Worm (Caenorhabditis elegans) whole organism, young adult: ENCODE measurements around the gene gmeb-3.

Experiments
- B0261.1 ChIP-seq: sonication (generic microtip); optimal IDR thresholded peaks from 2 replicates; lab custom pipeline; 2016; ENCODE audit warnings: mild to moderate bottlenecking, missing genetic modification characterization, moderate library complexity, missing compliant biosample characterization
- F57A8.1 ChIP-seq: fragments of 200-800 bp; sonication (Bioruptor generic); optimal IDR thresholded peaks from 2 replicates; lab custom pipeline; 2018; ENCODE audit warnings: mild to moderate bottlenecking, missing genetic modification characterization, moderate library complexity, missing compliant biosample characterization
- T07F8.4 ChIP-seq: sonication (generic microtip); optimal IDR thresholded peaks from 2 replicates; lab custom pipeline; 2016; ENCODE audit warnings: mild to moderate bottlenecking, missing genetic modification characterization, moderate library complexity, missing compliant biosample characterization
- ZK185.1 ChIP-seq: sonication (generic microtip); optimal IDR thresholded peaks from 2 replicates; lab custom pipeline; 2016; ENCODE audit warnings: mild to moderate bottlenecking, missing genetic modification characterization, missing compliant biosample characterization; ENCODE audit not compliant: poor library complexity, severe bottlenecking
- ama-1 ChIP-seq, 3 experiments: fragments of 150-350 bp in 1 of 3; sonication (generic microtip) in 2 of 3; optimal IDR thresholded peaks; 2 replicates each; lab custom pipeline; 2014 to 2018; ENCODE audit warnings: missing biosample characterization in 2 of 3, missing genetic modification characterization in 2 of 3, missing genetic modification reagents in 2 of 3
- hmg-1.2 ChIP-seq: fragments of 200-800 bp; sonication (Bioruptor generic); IDR thresholded peaks from 2 replicates; pipeline ENCODE4 v1.3.6; 2022; ENCODE audit warnings: missing genetic modification reagents, missing genetic modification characterization, missing compliant biosample characterization
- rcor-1 ChIP-seq: fragments of 200-800 bp; sonication (Bioruptor generic); IDR thresholded peaks from 2 replicates; pipeline ENCODE4 v1.3.6; 2022; ENCODE audit warnings: missing genetic modification reagents, missing genetic modification characterization, missing compliant biosample characterization
- sea-2 ChIP-seq: fragments of 200-800 bp; sonication (Bioruptor generic); IDR thresholded peaks from 2 replicates; pipeline ENCODE4 v1.3.6; 2022; ENCODE audit warnings: missing genetic modification characterization, missing compliant biosample characterization
- unc-130 ChIP-seq: sonication (generic microtip); optimal IDR thresholded peaks from 2 replicates; lab custom pipeline; 2016; ENCODE audit warnings: missing genetic modification reagents, missing genetic modification characterization, missing compliant biosample characterization
- ztf-22 ChIP-seq: fragments of 200-800 bp; sonication (Bioruptor generic); optimal IDR thresholded peaks from 2 replicates; lab custom pipeline; 2018; ENCODE audit warnings: mild to moderate bottlenecking, missing genetic modification characterization, moderate library complexity, missing compliant biosample characterization
- ztf-28 ChIP-seq: fragments of 200-800 bp; sonication (Bioruptor generic); IDR thresholded peaks from 2 replicates; pipeline ENCODE4 v1.3.6; 2022; ENCODE audit warnings: missing genetic modification reagents, missing genetic modification characterization, missing compliant biosample characterization

DNA sequence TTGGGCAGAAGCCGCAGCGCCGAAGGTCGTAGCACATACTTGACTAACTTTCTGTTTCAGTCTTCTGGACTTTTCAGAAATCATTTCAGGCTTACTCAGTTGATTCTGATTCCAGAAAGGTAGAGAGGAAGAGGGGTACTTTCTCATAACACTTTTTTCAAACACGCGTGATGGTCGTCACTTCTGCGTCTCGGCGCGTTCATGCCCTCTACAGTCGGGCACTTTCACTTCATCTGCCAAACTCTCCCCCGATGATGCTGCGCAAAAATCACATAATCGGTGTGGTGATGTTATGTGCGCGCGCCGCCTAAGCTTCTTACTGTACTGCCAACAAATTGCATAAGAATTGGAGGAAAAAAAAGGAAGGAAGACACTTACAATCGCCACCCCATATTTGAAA, 39.3 kb downstream of the gmeb-3 start:
- TF ChIP-seq ama-1 (optimal IDR thresholded peaks at IDR 0.05; lab: Kevin White, UChicago) (no peak), ama-1 (GFP tag; optimal IDR thresholded peaks at IDR 0.05; lab: Kevin White, UChicago) (no peak), sea-2 (GFP tag; lab: Robert Waterston, UW) (no peak), ZK185.1 (tag; lab: Kevin White, UChicago) (no peak), F57A8.1 (GFP tag; lab: Kevin White, UChicago) (no peak), unc-130 (GFP tag; lab: Kevin White, UChicago) (no peak), ztf-28 (GFP tag; lab: Robert Waterston, UW) (no peak), rcor-1 (GFP tag; lab: Robert Waterston, UW) (no peak), ztf-22 (GFP tag; lab: Kevin White, UChicago) (no peak), hmg-1.2 (no peak), B0261.1 (tag; lab: Kevin White, UChicago) (no peak), T07F8.4 (no peak)
